Worm (Caenorhabditis elegans) whole organism, L1 larva: ENCODE measurements around the gene ubc-23.

ENCODE experiments used
- F16B12.6 ChIP-seq: fragments of 150-350 bp; optimal IDR thresholded peaks from 2 replicates; lab custom pipeline; 2014; ENCODE audit warnings: missing biosample characterization, missing genetic modification characterization
- ama-1 ChIP-seq: fragments of 150-350 bp; optimal IDR thresholded peaks from 2 replicates; lab custom pipeline; 2014
- blmp-1 ChIP-seq: fragments of 150-350 bp; optimal IDR thresholded peaks from 2 replicates; lab custom pipeline; 2014; ENCODE audit warnings: missing biosample characterization, missing genetic modification characterization
- ceh-82 ChIP-seq, 3 experiments: fragments of 150-350 bp in 1 of 3; sonication (generic microtip) in 2 of 3; optimal IDR thresholded peaks; 2 replicates each; lab custom pipeline; 2014 to 2017; ENCODE audit warnings: missing biosample characterization in 3 of 3, missing genetic modification characterization in 3 of 3
- ces-1 ChIP-seq: fragments of 150-350 bp; optimal IDR thresholded peaks from 2 replicates; lab custom pipeline; 2014; ENCODE audit warnings: missing biosample characterization, missing genetic modification reagents, missing genetic modification characterization
- dsc-1 ChIP-seq: sonication (generic microtip); optimal IDR thresholded peaks from 2 replicates; lab custom pipeline; 2016; ENCODE audit warnings: mild to moderate bottlenecking, missing genetic modification characterization, missing compliant biosample characterization
- efl-1 ChIP-seq, 4 experiments: fragments of 150-350 bp; optimal IDR thresholded peaks in 3 of 4; peaks in 1 of 4; 1 replicate in 1 of 4; 2 replicates in 3 of 4; lab custom pipeline; 2014; ENCODE audit warnings: missing biosample characterization in 2 of 4, missing genetic modification characterization in 2 of 4, missing genetic modification reagents in 2 of 4
- efl-3 ChIP-seq: fragments of 200-800 bp; sonication (Bioruptor generic); optimal IDR thresholded peaks from 2 replicates; lab custom pipeline; 2018; ENCODE audit warnings: mild to moderate bottlenecking, missing genetic modification characterization, missing compliant biosample characterization
- elt-3 ChIP-seq, 6 experiments: fragments of 150-350 bp in 1 of 6; sonication (generic microtip); optimal IDR thresholded peaks; 2 replicates each; lab custom pipeline; 2017 to 2018; ENCODE audit warnings: missing biosample characterization in 6 of 6, missing genetic modification characterization in 6 of 6, inconsistent platforms in 1 of 6
- fkh-10 ChIP-seq: sonication (generic microtip); optimal IDR thresholded peaks from 2 replicates; lab custom pipeline; 2017; ENCODE audit warnings: missing biosample characterization, missing genetic modification reagents, missing genetic modification characterization
- grh-1 ChIP-seq: fragments of 200-800 bp; sonication (Bioruptor generic); IDR thresholded peaks from 2 replicates; pipeline ENCODE4 v1.3.6; 2022; ENCODE audit warnings: missing genetic modification reagents, missing genetic modification characterization, missing compliant biosample characterization
- hlh-17 ChIP-seq: fragments of 200-800 bp; sonication (Bioruptor generic); optimal IDR thresholded peaks from 2 replicates; lab custom pipeline; 2018; ENCODE audit warnings: missing genetic modification characterization, mild to moderate bottlenecking, missing compliant biosample characterization, moderate library complexity, borderline replicate concordance
- irx-1 ChIP-seq: sonication (generic microtip); optimal IDR thresholded peaks from 2 replicates; lab custom pipeline; 2016; ENCODE audit warnings: missing genetic modification characterization, missing compliant biosample characterization
- isw-1 ChIP-seq: fragments of 200-800 bp; sonication (Bioruptor generic); IDR thresholded peaks from 2 replicates; pipeline ENCODE4 v1.3.6; 2022; ENCODE audit warnings: missing genetic modification characterization, missing compliant biosample characterization
- jun-1 ChIP-seq: fragments of 150-350 bp; optimal IDR thresholded peaks from 2 replicates; lab custom pipeline; 2014; ENCODE audit warnings: missing biosample characterization, missing genetic modification reagents, missing genetic modification characterization
- lin-13 ChIP-seq: fragments of 150-350 bp; optimal IDR thresholded peaks from 2 replicates; lab custom pipeline; 2014; ENCODE audit warnings: missing biosample characterization, missing genetic modification reagents, missing genetic modification characterization
- lin-14 ChIP-seq: fragments of 200-800 bp; sonication (Bioruptor generic); optimal IDR thresholded peaks from 2 replicates; lab custom pipeline; 2018; ENCODE audit warnings: mild to moderate bottlenecking, missing genetic modification characterization, moderate library complexity, missing compliant biosample characterization
- lin-15B ChIP-seq: fragments of 150-350 bp; sonication (generic microtip); optimal IDR thresholded peaks from 3 replicates; lab custom pipeline; 2014; ENCODE audit warnings: missing biosample characterization, missing genetic modification characterization
- lin-35 ChIP-seq, 2 experiments: fragments of 150-350 bp; optimal IDR thresholded peaks; 2 replicates each; lab custom pipeline; 2014; ENCODE audit warnings: missing biosample characterization in 2 of 2, missing genetic modification characterization in 2 of 2, missing genetic modification reagents in 2 of 2
- lir-3 ChIP-seq: sonication (generic microtip); optimal IDR thresholded peaks from 2 replicates; lab custom pipeline; 2016; ENCODE audit warnings: mild to moderate bottlenecking, missing genetic modification characterization, moderate library complexity, missing compliant biosample characterization; ENCODE audit not compliant: poor library complexity
- nhr-19 ChIP-seq: fragments of 200-800 bp; sonication (Bioruptor generic); conservative IDR thresholded peaks from 2 replicates; pipeline ENCODE4 v1.3.6; 2022; ENCODE audit warnings: missing genetic modification characterization, missing compliant biosample characterization
- nhr-20 ChIP-seq: sonication (generic microtip); optimal IDR thresholded peaks from 2 replicates; lab custom pipeline; 2016; ENCODE audit warnings: mild to moderate bottlenecking, missing genetic modification characterization, missing compliant biosample characterization
- nhr-237 ChIP-seq: fragments of 150-350 bp; optimal IDR thresholded peaks from 2 replicates; lab custom pipeline; 2014; ENCODE audit warnings: missing biosample characterization, missing genetic modification characterization
- nhr-71 ChIP-seq: sonication (generic microtip); optimal IDR thresholded peaks from 2 replicates; lab custom pipeline; 2016; ENCODE audit warnings: mild to moderate bottlenecking, missing genetic modification characterization, moderate library complexity, missing compliant biosample characterization
- nhr-85 ChIP-seq: sonication (generic microtip); peaks from one replicate; lab custom pipeline; 2016; ENCODE audit warnings: missing genetic modification characterization, inconsistent platforms, missing compliant biosample characterization
- skn-1 ChIP-seq: fragments of 150-350 bp; optimal IDR thresholded peaks from 2 replicates; lab custom pipeline; 2014; ENCODE audit warnings: missing biosample characterization, missing genetic modification characterization
- snu-23 ChIP-seq: sonication (generic microtip); optimal IDR thresholded peaks from 2 replicates; lab custom pipeline; 2016; ENCODE audit warnings: missing genetic modification characterization, missing compliant biosample characterization
- sox-4 ChIP-seq: sonication (generic microtip); optimal IDR thresholded peaks from 2 replicates; lab custom pipeline; 2016; ENCODE audit warnings: missing genetic modification characterization, missing compliant biosample characterization
- sptf-1 ChIP-seq: fragments of 150-350 bp; optimal IDR thresholded peaks from 2 replicates; lab custom pipeline; 2014; ENCODE audit warnings: missing biosample characterization, missing genetic modification characterization
- unc-30 ChIP-seq: sonication (generic microtip); optimal IDR thresholded peaks from 2 replicates; lab custom pipeline; 2017; ENCODE audit warnings: missing biosample characterization, missing genetic modification characterization
- unc-86 ChIP-seq: sonication (generic microtip); optimal IDR thresholded peaks from 2 replicates; lab custom pipeline; 2016; ENCODE audit warnings: missing genetic modification characterization, missing compliant biosample characterization
- vab-15 ChIP-seq: sonication (generic microtip); optimal IDR thresholded peaks from 2 replicates; lab custom pipeline; 2017; ENCODE audit warnings: missing genotype, mild to moderate bottlenecking, missing genetic modification characterization, missing compliant biosample characterization
- xbp-1 ChIP-seq: sonication (generic microtip); optimal IDR thresholded peaks from 2 replicates; lab custom pipeline; 2016; ENCODE audit warnings: missing genetic modification characterization, missing compliant biosample characterization
- ztf-11 ChIP-seq, 2 experiments: sonication (generic microtip); optimal IDR thresholded peaks; 2 replicates each; lab custom pipeline; 2016 to 2017; ENCODE audit warnings: missing genetic modification characterization in 2 of 2, missing biosample characterization in 1 of 2, missing compliant biosample characterization in 1 of 2

ubc-23 gene

DNA sequence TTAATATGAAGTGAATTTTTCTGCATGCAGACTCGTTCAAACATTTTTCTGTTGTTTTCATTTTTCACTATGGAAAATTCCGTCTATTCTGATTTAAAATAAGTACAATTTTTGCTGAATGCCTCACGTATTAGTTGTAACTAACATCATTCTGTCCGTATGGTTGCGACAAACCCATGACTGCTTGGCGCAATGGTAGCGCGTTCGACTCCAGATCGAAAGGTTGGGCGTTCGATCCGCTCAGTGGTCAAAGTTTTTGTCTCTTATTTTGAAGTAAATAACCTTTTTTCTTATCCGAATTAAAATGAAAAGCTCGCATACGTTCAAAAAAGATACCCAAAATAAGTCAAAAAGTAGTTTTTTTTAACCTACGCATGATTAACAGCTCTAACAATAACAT lies 33.1 kb downstream of the ubc-23 start:
- TF ChIP-seq efl-1 (optimal IDR thresholded peaks at IDR 0.05; lab: Kevin White, UChicago), result no peak
- peak in 1 of 2 experiments; percentile 86 for TF ChIP-seq efl-1 (GFP tag; optimal IDR thresholded peaks at IDR 0.05 in 1 of 2; lab: Kevin White, UChicago)
- TF ChIP-seq nhr-71 (tag; lab: Kevin White, UChicago), result no peak
- no peak for TF ChIP-seq ama-1
- TF ChIP-seq grh-1 (GFP tag; lab: Robert Waterston, UW), result no peak
- TF ChIP-seq ces-1 (GFP tag; lab: Kevin White, UChicago), result no peak
- peak; percentile 23 for TF ChIP-seq snu-23 (GFP tag; lab: Kevin White, UChicago)
- no peak for TF ChIP-seq elt-3 (tag; optimal IDR thresholded peaks at IDR 0.05; lab: Kevin White, UChicago)
- TF ChIP-seq lin-13 (GFP tag; lab: Kevin White, UChicago), result no peak
- no peak for TF ChIP-seq jun-1 (tag; lab: Kevin White, UChicago)
- peak in 1 of 2 experiments; percentile 17 for TF ChIP-seq lin-35 (GFP tag; optimal IDR thresholded peaks at IDR 0.05; lab: Kevin White, UChicago)
- TF ChIP-seq nhr-20 (tag; lab: Kevin White, UChicago), result peak; percentile 26
- TF ChIP-seq sox-4, result no peak
- no peak for TF ChIP-seq nhr-237
- no peak for TF ChIP-seq F16B12.6 (tag; lab: Kevin White, UChicago)
- TF ChIP-seq unc-30, result no peak
- TF ChIP-seq xbp-1 (tag; lab: Kevin White, UChicago), result no peak
- TF ChIP-seq lin-15B (tag; lab: Kevin White, UChicago), result no peak

DNA sequence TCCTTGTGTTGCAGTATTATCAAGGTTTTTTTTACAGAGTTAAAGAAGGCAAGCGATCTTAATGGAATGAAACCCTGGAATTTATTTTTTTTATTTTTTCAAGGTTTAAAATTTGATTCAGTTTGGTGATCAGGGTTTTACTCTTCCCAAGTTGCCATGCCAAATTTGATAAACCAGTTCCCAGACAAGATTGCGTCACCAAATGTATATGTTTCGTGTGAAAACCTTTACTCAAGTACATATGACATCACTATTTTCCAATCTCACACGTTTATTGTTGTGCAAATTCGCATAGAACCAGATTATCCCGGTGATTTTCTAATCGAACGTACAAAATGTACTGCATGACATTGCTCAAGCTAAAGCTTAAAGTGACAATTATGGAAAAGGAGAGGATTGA lies 34.6 kb downstream of the ubc-23 start:
- TF ChIP-seq fkh-10 (no peak), nhr-85 (peak; percentile 72), grh-1 (GFP tag; lab: Robert Waterston, UW) (no peak)

DNA sequence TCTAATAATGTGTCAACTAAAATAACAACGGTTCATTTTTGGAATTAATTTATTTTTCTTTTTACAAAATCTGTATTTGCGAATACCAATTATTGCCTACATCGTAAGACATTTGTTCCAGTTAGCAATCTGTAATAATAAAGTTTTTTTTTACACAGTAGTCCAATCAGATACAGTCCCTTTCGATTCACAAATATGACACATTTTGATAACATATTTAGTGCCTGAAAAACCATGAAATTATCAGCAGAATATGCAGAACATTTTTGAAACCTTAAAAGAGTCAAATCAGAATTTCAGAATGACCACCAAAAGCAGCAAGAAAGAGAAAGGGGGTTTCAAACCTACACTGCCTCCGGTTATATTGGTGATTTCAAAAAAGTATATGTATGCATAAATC lies 35.3 kb downstream of the ubc-23 start, which contains the start of gene C06E2.2:
Gene C06E2.2, plus strand, starts transcription at position 301 of the 400 bp plus-strand sequence.
- TF ChIP-seq nhr-19 (GFP tag; lab: Robert Waterston, UW), result no peak
- no peak for TF ChIP-seq skn-1 (tag; lab: Kevin White, UChicago)
- TF ChIP-seq ztf-11 (tag; optimal IDR thresholded peaks at IDR 0.05; lab: Kevin White, UChicago), result no peak
- TF ChIP-seq isw-1, result no peak
- no peak for TF ChIP-seq lir-3
- no peak for TF ChIP-seq vab-15 (tag; lab: Kevin White, UChicago)
- TF ChIP-seq efl-3 (GFP tag; lab: Kevin White, UChicago), result no peak
- TF ChIP-seq F16B12.6 (tag; lab: Kevin White, UChicago), result no peak
- TF ChIP-seq unc-86 (tag; lab: Kevin White, UChicago), result no peak
- TF ChIP-seq, all 84 proteins: peak for 0

DNA sequence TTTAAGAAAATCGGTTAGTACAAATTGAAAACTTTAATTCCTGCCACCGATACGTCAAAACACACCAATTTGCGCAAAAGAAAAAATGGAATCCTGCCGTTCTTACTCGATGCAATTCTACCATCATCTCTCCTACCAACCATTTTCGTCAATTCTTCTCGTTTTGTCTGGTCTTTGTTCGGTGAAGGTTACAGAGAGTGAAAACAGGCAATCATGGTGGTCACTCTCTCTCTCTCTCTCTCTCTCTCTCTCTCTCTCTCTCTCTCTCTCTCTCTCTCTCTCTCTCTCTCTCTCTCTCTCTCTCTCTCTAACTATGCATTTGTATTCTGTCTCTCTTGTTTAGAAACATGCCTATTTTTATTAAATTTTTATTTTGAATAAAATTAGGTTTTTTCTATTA lies 38.1 kb downstream of the ubc-23 start:
- TF ChIP-seq sptf-1 (tag; lab: Kevin White, UChicago), result no peak
- no peak for TF ChIP-seq lin-15B (tag; lab: Kevin White, UChicago)
- peak; percentile 76 for TF ChIP-seq blmp-1 (tag; lab: Kevin White, UChicago)
- TF ChIP-seq lin-14 (GFP tag; lab: Kevin White, UChicago), result peak; percentile 10
- TF ChIP-seq nhr-85, result peak; percentile 88

DNA sequence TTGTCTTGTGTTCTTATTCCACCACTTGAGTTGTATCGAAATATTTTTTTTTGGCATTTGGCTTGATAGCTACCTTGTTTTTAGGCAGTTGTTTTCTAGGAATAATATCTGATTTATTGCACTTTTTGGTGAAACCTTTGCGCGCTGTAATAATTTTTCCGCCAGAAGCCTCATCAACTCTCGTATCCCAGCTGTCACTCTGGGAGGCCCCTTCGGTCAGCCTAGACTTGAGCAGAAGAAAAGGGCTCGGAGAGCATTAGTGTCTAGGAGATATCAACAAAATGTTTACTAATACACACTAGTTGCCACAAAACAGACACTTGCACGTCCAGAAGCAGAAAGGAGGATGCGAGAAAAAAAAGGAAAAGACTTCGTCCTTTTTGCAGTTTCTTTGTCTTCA lies 44.7 kb downstream of the ubc-23 start:
- TF ChIP-seq sptf-1 (tag; lab: Kevin White, UChicago) (no peak), lin-14 (GFP tag; lab: Kevin White, UChicago) (peak; percentile 26), dsc-1 (tag; lab: Kevin White, UChicago) (peak; percentile 55), irx-1 (no peak), blmp-1 (tag; lab: Kevin White, UChicago) (no peak), ceh-82 (tag; optimal IDR thresholded peaks at IDR 0.05; lab: Kevin White, UChicago) (no peak), hlh-17 (GFP tag; lab: Kevin White, UChicago) (no peak)
